Worm (Caenorhabditis elegans) whole organism, L2 larva: ENCODE data around the gene srj-29.

Source experiments
- C34F6.9 ChIP-seq: fragments of 150-350 bp; optimal IDR thresholded peaks from 2 replicates; lab custom pipeline; 2014; ENCODE audit warnings: missing biosample characterization, missing genetic modification characterization
- aly-2 ChIP-seq: fragments of 150-350 bp; optimal IDR thresholded peaks from 2 replicates; lab custom pipeline; 2014; ENCODE audit warnings: missing biosample characterization, missing genetic modification characterization
- ama-1 ChIP-seq: fragments of 150-350 bp; optimal IDR thresholded peaks from 2 replicates; lab custom pipeline; 2018; ENCODE audit warnings: inconsistent platforms
- blmp-1 ChIP-seq: sonication (generic microtip); optimal IDR thresholded peaks from 2 replicates; lab custom pipeline; 2017; ENCODE audit warnings: missing genetic modification characterization, mild to moderate bottlenecking, missing compliant biosample characterization, antibody characterized with exemption, moderate library complexity; ENCODE audit not compliant: insufficient read depth
- ceh-82 ChIP-seq: fragments of 150-350 bp; optimal IDR thresholded peaks from 2 replicates; lab custom pipeline; 2014; ENCODE audit warnings: missing biosample characterization, missing genetic modification characterization
- egl-27 ChIP-seq: sonication (generic microtip); optimal IDR thresholded peaks from 3 replicates; lab custom pipeline; 2017; ENCODE audit warnings: missing biosample characterization, missing genetic modification reagents, missing genetic modification characterization
- lin-39 ChIP-seq: fragments of 150-350 bp; optimal IDR thresholded peaks from 2 replicates; lab custom pipeline; 2014; ENCODE audit warnings: missing biosample characterization, missing genetic modification reagents, missing genetic modification characterization
- lsy-2 ChIP-seq, 2 experiments: fragments of 150-350 bp in 1 of 2; sonication (generic microtip) in 1 of 2; optimal IDR thresholded peaks; 2 replicates each; lab custom pipeline; 2014 to 2017; ENCODE audit warnings: missing biosample characterization in 2 of 2, missing genetic modification characterization in 2 of 2
- nhr-10 ChIP-seq: sonication (generic microtip); optimal IDR thresholded peaks from 2 replicates; lab custom pipeline; 2017; ENCODE audit warnings: missing biosample characterization, missing genetic modification characterization
- nhr-12 ChIP-seq: fragments of 150-350 bp; optimal IDR thresholded peaks from 2 replicates; lab custom pipeline; 2014; ENCODE audit warnings: missing biosample characterization, missing genetic modification characterization
- nhr-23 ChIP-seq: fragments of 150-350 bp; optimal IDR thresholded peaks from 2 replicates; lab custom pipeline; 2014; ENCODE audit warnings: missing biosample characterization, missing genetic modification reagents, missing genetic modification characterization
- zag-1 ChIP-seq: fragments of 150-350 bp; optimal IDR thresholded peaks from 2 replicates; lab custom pipeline; 2014; ENCODE audit warnings: missing biosample characterization, missing genetic modification characterization
- ztf-4 ChIP-seq: fragments of 150-350 bp; optimal IDR thresholded peaks from 2 replicates; lab custom pipeline; 2014; ENCODE audit warnings: missing biosample characterization, missing genetic modification characterization

DNA sequence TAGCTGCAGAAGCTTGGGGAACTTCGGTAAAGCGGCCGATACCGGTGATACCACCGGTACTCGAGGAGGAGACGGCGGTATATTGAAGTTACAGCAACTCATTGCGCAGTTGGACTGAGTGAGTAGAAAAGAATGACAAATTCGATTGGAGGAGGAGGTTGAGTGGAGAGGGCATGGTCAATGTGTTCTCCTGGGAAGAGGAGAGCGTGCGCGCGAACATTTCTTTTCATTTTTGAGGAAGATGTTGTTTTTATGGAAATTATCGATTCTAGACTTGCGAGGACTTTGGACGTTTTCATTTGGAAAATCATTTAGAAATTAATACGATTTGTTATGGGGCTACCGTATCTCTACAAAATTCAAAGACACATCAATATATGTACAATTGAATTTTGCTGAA is 46.2 kb upstream of the srj-29 start:
- no peak for TF ChIP-seq nhr-10 (tag; lab: Kevin White, UChicago)
- no peak for TF ChIP-seq aly-2 (tag; lab: Kevin White, UChicago)
- TF ChIP-seq ztf-4 (tag; lab: Kevin White, UChicago) = no peak
- TF ChIP-seq zag-1 (tag; lab: Kevin White, UChicago) = no peak
- TF ChIP-seq blmp-1 (tag; lab: Kevin White, UChicago) = no peak
- no peak for TF ChIP-seq lin-39 (tag; lab: Kevin White, UChicago)
- no peak for TF ChIP-seq ama-1 (lab: Kevin White, UChicago)
- no peak for TF ChIP-seq lsy-2 (tag; optimal IDR thresholded peaks at IDR 0.05; lab: Kevin White, UChicago)
- no peak for TF ChIP-seq C34F6.9 (tag; lab: Kevin White, UChicago)
- TF ChIP-seq nhr-12 = no peak
- TF ChIP-seq nhr-23 (tag; lab: Kevin White, UChicago) = no peak
- TF ChIP-seq ceh-82 (tag; lab: Kevin White, UChicago) = no peak
- TF ChIP-seq egl-27 (tag; lab: Kevin White, UChicago) = no peak
